Worm (Caenorhabditis elegans): ENCODE data around the gene srx-104.

- TF ChIP-seq bed-1 (GFP tag; IDR thresholded peaks at IDR 0.05) = no peak
- no peak for TF ChIP-seq sea-2 (GFP tag; IDR thresholded peaks at IDR 0.05)
- no peak for TF ChIP-seq Y53G8AR.9 (GFP tag; conservative IDR thresholded peaks at IDR 0.05)
- TF ChIP-seq madf-3 (GFP tag; IDR thresholded peaks at IDR 0.05) = no peak
- TF ChIP-seq hmg-20 (GFP tag; IDR thresholded peaks at IDR 0.05) = no peak
- no peak for TF ChIP-seq snpc-4 (GFP tag; optimal IDR thresholded peaks at IDR 0.05)
- no peak for TF ChIP-seq snpc-4 (tag; optimal IDR thresholded peaks at IDR 0.05)
- no peak for TF ChIP-seq ama-1 (optimal IDR thresholded peaks at IDR 0.05)
- TF ChIP-seq ama-1 (GFP tag; optimal IDR thresholded peaks at IDR 0.05) = no peak
- TF ChIP-seq ccch-3 (GFP tag; optimal IDR thresholded peaks at IDR 0.05) = no peak
- no peak for TF ChIP-seq madf-6 (GFP tag; IDR thresholded peaks at IDR 0.05)
- no peak for TF ChIP-seq Y56A3A.18 (GFP tag; IDR thresholded peaks at IDR 0.05)
- no peak for TF ChIP-seq nfya-1 (tag; optimal IDR thresholded peaks at IDR 0.05; ENCODE audit: borderline replicate concordance, insufficient read depth)
- no peak for TF ChIP-seq pha-4 (tag; optimal IDR thresholded peaks at IDR 0.05)
Observed at ce11 chrII:3670956-3671355, 28.5 kb downstream of the srx-104 start, which contains the start of gene srx-98.

Measured in whole organism, young adult.